Worm (Caenorhabditis elegans): ENCODE results near the gene slc-17.8.

- peak; percentile 98 for TF ChIP-seq attf-5 (GFP tag; optimal IDR thresholded peaks at IDR 0.05)
- peak; percentile 77 for TF ChIP-seq F33H1.4 (GFP tag; IDR thresholded peaks at IDR 0.05)
- peak; percentile 96 for TF ChIP-seq unc-130 (GFP tag; optimal IDR thresholded peaks at IDR 0.05)
- peak; percentile 99 for TF ChIP-seq F57C9.4 (tag; optimal IDR thresholded peaks at IDR 0.05)
- TF ChIP-seq egrh-3 (GFP tag; IDR thresholded peaks at IDR 0.05) = peak; percentile 69
- peak; percentile 99 for TF ChIP-seq ekl-4 (GFP tag; IDR thresholded peaks at IDR 0.05)
- TF ChIP-seq F52B5.7 (tag; optimal IDR thresholded peaks at IDR 0.05) = peak; percentile 100
- peak; percentile 96 to 99 for TF ChIP-seq rec-8 (tag; optimal IDR thresholded peaks at IDR 0.05)
- peak; percentile 97 for TF ChIP-seq egl-18 (GFP tag; IDR thresholded peaks at IDR 0.05)
Observed at ce11 chrV:8500348-8500747, 45.0 kb downstream of the slc-17.8 start.
